Worm (Caenorhabditis elegans) whole organism, L4 larva: ENCODE measurements around the gene Y60C6A.1.
"Not testable (repeated sequence)": the region's sequence is repeated elsewhere in the genome, so short reads cannot be mapped to it uniquely, and the experiment has no call there.

Source experiments
- F26F4.8 ChIP-seq: fragments of 200-800 bp; sonication (Bioruptor generic); conservative IDR thresholded peaks from 2 replicates; pipeline ENCODE4 v1.3.6; 2022; ENCODE audit warnings: missing genetic modification characterization, missing compliant biosample characterization
- F44E2.7 ChIP-seq: fragments of 200-800 bp; sonication (Bioruptor generic); IDR thresholded peaks from 2 replicates; pipeline ENCODE4 v2.1.2; 2022; ENCODE audit warnings: missing genetic modification characterization, missing compliant biosample characterization
- F49E8.2 ChIP-seq: sonication (generic microtip); optimal IDR thresholded peaks from 2 replicates; lab custom pipeline; 2016; ENCODE audit warnings: missing compliant biosample characterization, mild to moderate bottlenecking, missing genetic modification characterization, borderline replicate concordance
- R02D3.7 ChIP-seq: fragments of 150-350 bp; sonication (generic microtip); optimal IDR thresholded peaks from 3 replicates; lab custom pipeline; 2014; ENCODE audit warnings: missing biosample characterization, missing genetic modification characterization
- Y105C5A.15 ChIP-seq: fragments of 200-800 bp; sonication (Bioruptor generic); IDR thresholded peaks from 2 replicates; pipeline ENCODE4 v1.3.6; 2022; ENCODE audit warnings: missing genetic modification characterization, missing compliant biosample characterization
- Y48G9A.11 ChIP-seq: fragments of 200-800 bp; sonication (Bioruptor generic); IDR thresholded peaks from 2 replicates; pipeline ENCODE4 v1.3.6; 2022; ENCODE audit warnings: missing genetic modification reagents, missing genetic modification characterization, missing compliant biosample characterization
- attf-4 ChIP-seq: sonication (generic microtip); optimal IDR thresholded peaks from 3 replicates; lab custom pipeline; 2017; ENCODE audit warnings: missing biosample characterization, missing genetic modification characterization
- ceh-82 ChIP-seq: sonication (generic microtip); optimal IDR thresholded peaks from 2 replicates; lab custom pipeline; 2017; ENCODE audit warnings: missing biosample characterization, missing genetic modification characterization
- daf-12 ChIP-seq: fragments of 150-350 bp; optimal IDR thresholded peaks from 2 replicates; lab custom pipeline; 2014; ENCODE audit warnings: missing biosample characterization, missing genetic modification reagents, missing genetic modification characterization
- daf-16 ChIP-seq, 3 experiments: sonication (generic microtip); optimal IDR thresholded peaks; 2 replicates each; lab custom pipeline; 2016 to 2017; ENCODE audit warnings: missing genetic modification characterization in 3 of 3, missing genetic modification reagents in 3 of 3, mild to moderate bottlenecking in 2 of 3, missing compliant biosample characterization in 2 of 3, missing biosample characterization in 1 of 3, moderate library complexity in 1 of 3
- dmd-8 ChIP-seq: fragments of 200-800 bp; sonication (Bioruptor generic); IDR thresholded peaks from 2 replicates; pipeline ENCODE4 v1.3.6; 2022; ENCODE audit warnings: missing genetic modification characterization, missing compliant biosample characterization
- dmd-9 ChIP-seq: fragments of 200-800 bp; sonication (Bioruptor generic); IDR thresholded peaks from 2 replicates; pipeline ENCODE4 v1.3.6; 2022; ENCODE audit warnings: missing genetic modification reagents, missing genetic modification characterization, missing compliant biosample characterization
- lin-38 ChIP-seq: fragments of 200-800 bp; sonication (Bioruptor generic); IDR thresholded peaks from 2 replicates; pipeline ENCODE4 v1.3.6; 2022; ENCODE audit warnings: missing genetic modification reagents, missing genetic modification characterization, missing compliant biosample characterization
- madf-5 ChIP-seq, 2 experiments: fragments of 200-800 bp; sonication (Bioruptor generic); IDR thresholded peaks; 2 replicates each; pipeline ENCODE4 v1.3.6; 2022; ENCODE audit warnings: missing compliant biosample characterization in 2 of 2, missing genetic modification characterization in 2 of 2
- mdl-1 ChIP-seq, 2 experiments: fragments of 150-350 bp in 1 of 2; sonication (generic microtip) in 1 of 2; optimal IDR thresholded peaks; 2 replicates each; lab custom pipeline; 2014 to 2017; ENCODE audit warnings: missing biosample characterization in 2 of 2, missing genetic modification characterization in 2 of 2
- mes-2 ChIP-seq: sonication (generic microtip); optimal IDR thresholded peaks from 2 replicates; lab custom pipeline; 2016; ENCODE audit warnings: missing genotype, mild to moderate bottlenecking, missing genetic modification characterization, missing compliant biosample characterization; ENCODE audit not compliant: poor library complexity, severe bottlenecking
- mxl-2 ChIP-seq: fragments of 200-800 bp; sonication (Bioruptor generic); conservative IDR thresholded peaks from 2 replicates; pipeline ENCODE4 v1.3.6; 2022; ENCODE audit warnings: missing genetic modification reagents, missing genetic modification characterization, missing compliant biosample characterization
- nhr-10 ChIP-seq: fragments of 150-350 bp; optimal IDR thresholded peaks from 2 replicates; lab custom pipeline; 2014; ENCODE audit warnings: missing biosample characterization, missing genetic modification characterization
- nhr-102 ChIP-seq: sonication (generic microtip); optimal IDR thresholded peaks from 2 replicates; lab custom pipeline; 2016; ENCODE audit warnings: mild to moderate bottlenecking, missing genetic modification characterization, moderate library complexity, missing compliant biosample characterization
- nhr-41 ChIP-seq: fragments of 200-800 bp; sonication (Bioruptor generic); IDR thresholded peaks from 2 replicates; pipeline ENCODE4 v1.3.6; 2022; ENCODE audit warnings: missing genetic modification reagents, missing genetic modification characterization, missing compliant biosample characterization
- nhr-77 ChIP-seq: fragments of 150-350 bp; optimal IDR thresholded peaks from 2 replicates; lab custom pipeline; 2014; ENCODE audit warnings: missing biosample characterization, missing genetic modification characterization
- pha-4 ChIP-seq, 2 experiments: fragments of 150-350 bp in 1 of 2; fragments of 200-800 bp in 1 of 2; sonication (Bioruptor generic) in 1 of 2; IDR thresholded peaks in 1 of 2; optimal IDR thresholded peaks in 1 of 2; 2 replicates each; pipeline versions ENCODE4 v1.3.6 to Lab custom; 2014 to 2022; ENCODE audit warnings: missing genetic modification characterization in 2 of 2, missing genetic modification reagents in 2 of 2, missing biosample characterization in 1 of 2, missing compliant biosample characterization in 1 of 2
- pqm-1 ChIP-seq: sonication (generic microtip); optimal IDR thresholded peaks from 2 replicates; lab custom pipeline; 2017; ENCODE audit warnings: missing biosample characterization, missing genetic modification characterization
- set-16 ChIP-seq: fragments of 200-800 bp; sonication (Bioruptor generic); IDR thresholded peaks from 2 replicates; pipeline ENCODE4 v1.3.6; 2022; ENCODE audit warnings: missing genetic modification reagents, missing genetic modification characterization, missing compliant biosample characterization
- spr-1 ChIP-seq: sonication (generic microtip); optimal IDR thresholded peaks from 2 replicates; lab custom pipeline; 2016; ENCODE audit warnings: mild to moderate bottlenecking, missing genetic modification characterization, missing compliant biosample characterization
- tag-97 ChIP-seq: fragments of 200-800 bp; sonication (Bioruptor generic); IDR thresholded peaks from 2 replicates; pipeline ENCODE4 v1.3.6; 2022; ENCODE audit warnings: missing genetic modification characterization, missing compliant biosample characterization
- unc-130 ChIP-seq: sonication (generic microtip); optimal IDR thresholded peaks from 2 replicates; lab custom pipeline; 2016; ENCODE audit warnings: missing genetic modification reagents, missing genetic modification characterization, missing compliant biosample characterization
- unc-62 ChIP-seq, 3 experiments: fragments of 150-350 bp in 1 of 3; sonication (generic microtip); optimal IDR thresholded peaks in 2 of 3; peaks in 1 of 3; 1 replicate in 1 of 3; 2 replicates in 2 of 3; lab custom pipeline; 2014 to 2017; ENCODE audit warnings: missing biosample characterization in 3 of 3, missing genetic modification characterization in 3 of 3, missing genetic modification reagents in 3 of 3, missing genotype in 1 of 3
- zag-1 ChIP-seq: fragments of 150-350 bp; optimal IDR thresholded peaks from 2 replicates; lab custom pipeline; 2014; ENCODE audit warnings: missing biosample characterization, missing genetic modification characterization
- zip-11 ChIP-seq: fragments of 200-800 bp; sonication (Bioruptor generic); IDR thresholded peaks from 2 replicates; pipeline ENCODE4 v1.3.6; 2022; ENCODE audit warnings: missing genetic modification characterization, missing compliant biosample characterization
- zip-2 ChIP-seq: fragments of 150-350 bp; optimal IDR thresholded peaks from 2 replicates; lab custom pipeline; 2014; ENCODE audit warnings: missing biosample characterization, missing genetic modification characterization
- ztf-11 ChIP-seq: fragments of 150-350 bp; optimal IDR thresholded peaks from 2 replicates; lab custom pipeline; 2014; ENCODE audit warnings: missing biosample characterization, missing genetic modification characterization

Y60C6A.1 gene

ce11 chrV:4755308-4756029 is 27.9 kb upstream of the Y60C6A.1 start, which contains the start of gene pgl-3:
pgl-3 (plus strand) TSS chrV:4755979.
- TF ChIP-seq nhr-41 (GFP tag; lab: Robert Waterston, UW) (no peak), F49E8.2 (tag; lab: Kevin White, UChicago) (peak; percentile 67), nhr-77 (tag; lab: Kevin White, UChicago) (no peak), nhr-10 (tag; lab: Kevin White, UChicago) (no peak), dmd-8 (GFP tag; lab: Robert Waterston, UW) (0 out of 2 replicates have a peak, but pooled peaks have one; percentile 48), pqm-1 (tag; lab: Kevin White, UChicago) (no peak), unc-130 (GFP tag; lab: Kevin White, UChicago) (peak; percentile 6), Y105C5A.15 (no peak), F44E2.7 (GFP tag; lab: Robert Waterston, UW) (no peak)

ce11 chrV:4758019-4758418 is 25.4 kb upstream of the Y60C6A.1 start:
- TF ChIP-seq dmd-8 (GFP tag; lab: Robert Waterston, UW) (peak; percentile 51; the same call in 1 of the 2 replicates), zip-2 (tag; lab: Kevin White, UChicago) (no peak), Y105C5A.15 (no peak), lin-38 (GFP tag; lab: Robert Waterston, UW) (no peak), mdl-1 (tag; optimal IDR thresholded peaks at IDR 0.05; lab: Kevin White, UChicago) (no peak), zip-11 (GFP tag; lab: Robert Waterston, UW) (no peak), unc-62 (GFP tag; optimal IDR thresholded peaks at IDR 0.05 in 1 of 2; lab: Kevin White, UChicago) (no peak), unc-62 (tag; optimal IDR thresholded peaks at IDR 0.05; lab: Kevin White, UChicago) (no peak), zag-1 (no peak), set-16 (GFP tag; lab: Robert Waterston, UW) (peak; percentile 86), ztf-11 (tag; lab: Kevin White, UChicago) (no peak)

ce11 chrV:4758540-4758939 is 24.9 kb upstream of the Y60C6A.1 start:
- peak; percentile 49; the same call in 1 of the 2 replicates for TF ChIP-seq lin-38 (GFP tag; lab: Robert Waterston, UW)
- TF ChIP-seq daf-16 (GFP tag; optimal IDR thresholded peaks at IDR 0.05; lab: Kevin White, UChicago) = no peak
- no peak for TF ChIP-seq daf-16 (tag; optimal IDR thresholded peaks at IDR 0.05; lab: Kevin White, UChicago)

ce11 chrV:4760674-4761073 is 22.7 kb upstream of the Y60C6A.1 start, which contains the start of gene bgnt-1.4:
bgnt-1.4 (plus strand) TSS chrV:4760974.
- not testable (repeated sequence) for TF ChIP-seq dmd-9 (GFP tag; lab: Robert Waterston, UW); nhr-102 (tag; lab: Kevin White, UChicago); nhr-77 (tag; lab: Kevin White, UChicago)

ce11 chrV:4766501-4766900 is 16.9 kb upstream of the Y60C6A.1 start, which contains the start of gene C18G1.8:
C18G1.8 (minus strand) TSS chrV:4766601.
- TF ChIP-seq ceh-82 (tag; lab: Kevin White, UChicago) (no peak), attf-4 (tag; lab: Kevin White, UChicago) (no peak), madf-5 (GFP tag; IDR thresholded peaks at IDR 0.05; lab: Robert Waterston, UW) (no peak), nhr-102 (tag; lab: Kevin White, UChicago) (no peak), F26F4.8 (GFP tag; lab: Robert Waterston, UW) (no peak), daf-12 (tag; lab: Kevin White, UChicago) (no peak), mxl-2 (GFP tag; lab: Robert Waterston, UW) (no peak), R02D3.7 (tag; lab: Kevin White, UChicago) (no peak), zag-1 (no peak)

ce11 chrV:4769633-4770032 is 13.8 kb upstream of the Y60C6A.1 start, which contains the start of gene C18G1.9:
C18G1.9 (minus strand) TSS chrV:4769733.
- TF ChIP-seq spr-1 (tag; lab: Kevin White, UChicago) (no peak), Y48G9A.11 (GFP tag; lab: Robert Waterston, UW) (no peak), ceh-82 (tag; lab: Kevin White, UChicago) (no peak), mes-2 (no peak), tag-97 (GFP tag; lab: Robert Waterston, UW) (no peak), pha-4 (GFP tag; IDR thresholded peaks at IDR 0.05; lab: Robert Waterston, UW) (no peak), pha-4 (tag; optimal IDR thresholded peaks at IDR 0.05; lab: Kevin White, UChicago) (no peak)
- TF ChIP-seq, all 104 proteins: peak for 0
